Fruit fly (Drosophila melanogaster) whole organism, wandering third instar larva: ENCODE data around the gene Pex3.

Source experiments
- Abd-B ChIP-seq: fragments of >200 bp; optimal IDR thresholded peaks from 2 replicates; lab custom pipeline; 2017; ENCODE audit warnings: missing biosample characterization, missing genetic modification characterization
- CG32264 ChIP-seq: fragments of 200-800 bp; sonication (Bioruptor generic); optimal IDR thresholded peaks from 2 replicates; lab custom pipeline; 2016; ENCODE audit warnings: missing biosample characterization, missing genetic modification characterization
- CG9705 ChIP-seq: fragments of 200-800 bp; sonication (Bioruptor generic); optimal IDR thresholded peaks from 2 replicates; lab custom pipeline; 2018; ENCODE audit warnings: missing biosample characterization, mild to moderate bottlenecking, missing genetic modification characterization
- CrebA ChIP-seq: fragments of 200-800 bp; sonication (Bioruptor generic); optimal IDR thresholded peaks from 2 replicates; lab custom pipeline; 2016; ENCODE audit warnings: missing biosample characterization, mild to moderate bottlenecking, missing genetic modification characterization, borderline replicate concordance
- Dfd ChIP-seq: fragments of >200 bp; optimal IDR thresholded peaks from 2 replicates; lab custom pipeline; 2017; ENCODE audit warnings: missing biosample characterization, missing genetic modification characterization
- Dif ChIP-seq: fragments of 200-275, 200-300 bp; sonication (Bioruptor generic); optimal IDR thresholded peaks from 2 replicates; lab custom pipeline; 2018; ENCODE audit warnings: missing biosample characterization, missing genetic modification characterization; ENCODE audit not compliant: partially characterized antibody
- GATAd ChIP-seq: sonication (Bioruptor generic); optimal IDR thresholded peaks from 2 replicates; lab custom pipeline; 2016; ENCODE audit warnings: missing biosample characterization, missing genetic modification characterization
- HLH106 ChIP-seq: fragments of 200-800 bp; optimal IDR thresholded peaks from 3 replicates; lab custom pipeline; 2019; ENCODE audit warnings: missing biosample characterization, mild to moderate bottlenecking, missing genetic modification characterization, moderate library complexity
- Hnf4 ChIP-seq: fragments of 200-800 bp; sonication (Bioruptor generic); optimal IDR thresholded peaks from 2 replicates; lab custom pipeline; 2016; ENCODE audit warnings: missing biosample characterization, mild to moderate bottlenecking, missing genetic modification characterization
- Hr78 ChIP-seq: fragments of >200 bp; optimal IDR thresholded peaks from 2 replicates; lab custom pipeline; 2017; ENCODE audit warnings: missing biosample characterization, missing genetic modification characterization
- Hr83 ChIP-seq: fragments of 200-300 bp; sonication (Bioruptor generic); optimal IDR thresholded peaks from 2 replicates; lab custom pipeline; 2016; ENCODE audit warnings: missing biosample characterization, mild to moderate bottlenecking, missing genetic modification characterization, moderate library complexity; ENCODE audit not compliant: poor library complexity, severe bottlenecking
- Jra ChIP-seq: sonication (Bioruptor generic); optimal IDR thresholded peaks from 2 replicates; lab custom pipeline; 2016; ENCODE audit warnings: missing biosample characterization, missing genetic modification characterization
- Mio ChIP-seq: sonication (Bioruptor generic); optimal IDR thresholded peaks from 2 replicates; lab custom pipeline; 2016; ENCODE audit warnings: missing biosample characterization, missing genetic modification characterization
- Myc ChIP-seq: fragments of >200 bp; optimal IDR thresholded peaks from 2 replicates; lab custom pipeline; 2017
- N ChIP-seq: fragments of >200 bp; optimal IDR thresholded peaks from 2 replicates; lab custom pipeline; 2018; ENCODE audit warnings: missing biosample characterization, missing external identifiers, missing genetic modification characterization
- OdsH ChIP-seq: fragments of 200-800 bp; sonication (Bioruptor generic); optimal IDR thresholded peaks from 2 replicates; lab custom pipeline; 2016; ENCODE audit warnings: missing biosample characterization, mild to moderate bottlenecking, missing genetic modification characterization
- Rel ChIP-seq, 2 experiments: fragments of 200-800 bp; sonication (Bioruptor generic) in 1 of 2; optimal IDR thresholded peaks; 2 replicates in 1 of 2; 3 replicates in 1 of 2; lab custom pipeline; 2016 to 2019; ENCODE audit warnings: mild to moderate bottlenecking in 2 of 2, missing biosample characterization in 2 of 2, missing genetic modification characterization in 2 of 2, moderate library complexity in 1 of 2
- Sp1 ChIP-seq: fragments of 200-800 bp; sonication (Bioruptor generic); optimal IDR thresholded peaks from 3 replicates; lab custom pipeline; 2019; ENCODE audit warnings: missing biosample characterization, mild to moderate bottlenecking, missing genetic modification characterization, moderate library complexity
- Vsx2 ChIP-seq: fragments of 200-300, 225-300 bp; sonication (Bioruptor generic); optimal IDR thresholded peaks from 2 replicates; lab custom pipeline; 2018; ENCODE audit warnings: missing biosample characterization, missing genetic modification characterization; ENCODE audit not compliant: partially characterized antibody
- br ChIP-seq: fragments of 200-800 bp; sonication (Bioruptor generic); optimal IDR thresholded peaks from 2 replicates; lab custom pipeline; 2016; ENCODE audit warnings: missing biosample characterization, missing genetic modification characterization
- brk ChIP-seq: fragments of 200-800 bp; sonication (Bioruptor generic); optimal IDR thresholded peaks from 2 replicates; lab custom pipeline; 2016; ENCODE audit warnings: missing biosample characterization, mild to moderate bottlenecking, missing genetic modification characterization
- dl ChIP-seq, 2 experiments: fragments of 175-275, 200-275 bp in 1 of 2; fragments of 200-275 bp in 1 of 2; sonication (Bioruptor generic); optimal IDR thresholded peaks; lab custom pipeline; 2018; ENCODE audit warnings: mild to moderate bottlenecking in 2 of 2, missing biosample characterization in 2 of 2, missing genetic modification characterization in 2 of 2, moderate library complexity in 2 of 2; ENCODE audit not compliant: partially characterized antibody in 2 of 2, insufficient read depth in 1 of 2
- dmrt93B ChIP-seq: fragments of 200-800 bp; sonication (Bioruptor generic); optimal IDR thresholded peaks from 2 replicates; lab custom pipeline; 2018; ENCODE audit warnings: missing biosample characterization, mild to moderate bottlenecking, missing genetic modification characterization
- dsf ChIP-seq: sonication (Bioruptor generic); optimal IDR thresholded peaks from 2 replicates; lab custom pipeline; 2016; ENCODE audit warnings: missing biosample characterization, missing genetic modification characterization, borderline replicate concordance
- ey ChIP-seq: fragments of 200-800 bp; sonication (Bioruptor generic); optimal IDR thresholded peaks from 2 replicates; lab custom pipeline; 2016; ENCODE audit warnings: missing biosample characterization, missing genetic modification characterization
- foxo ChIP-seq, 2 experiments: fragments of 200-800 bp; sonication (Bioruptor generic); optimal IDR thresholded peaks; 2 replicates in 1 of 2; 3 replicates in 1 of 2; lab custom pipeline; 2016 to 2017; ENCODE audit warnings: missing biosample characterization in 2 of 2, missing genetic modification characterization in 2 of 2
- fru ChIP-seq: fragments of 200-800 bp; sonication (Bioruptor generic); optimal IDR thresholded peaks from 3 replicates; lab custom pipeline; 2016; ENCODE audit warnings: missing biosample characterization, mild to moderate bottlenecking, missing genetic modification characterization
- h ChIP-seq: fragments of 200-800 bp; sonication (Bioruptor generic); optimal IDR thresholded peaks from 3 replicates; lab custom pipeline; 2016; ENCODE audit warnings: missing biosample characterization, mild to moderate bottlenecking, missing genetic modification characterization
- jim ChIP-seq: fragments of 175-275, 200-325 bp; sonication (Bioruptor generic); optimal IDR thresholded peaks from 2 replicates; lab custom pipeline; 2016; ENCODE audit warnings: missing biosample characterization, mild to moderate bottlenecking, missing genetic modification characterization
- lola ChIP-seq: fragments of >200 bp; optimal IDR thresholded peaks from 2 replicates; lab custom pipeline; 2017; ENCODE audit warnings: missing biosample characterization, missing genetic modification characterization
- pan ChIP-seq: fragments of >200 bp; optimal IDR thresholded peaks from 2 replicates; lab custom pipeline; 2017
- psq ChIP-seq: fragments of 200-800 bp; sonication (Bioruptor generic); optimal IDR thresholded peaks from 3 replicates; lab custom pipeline; 2017; ENCODE audit warnings: missing biosample characterization, mild to moderate bottlenecking, missing genetic modification characterization, moderate library complexity
- rgr ChIP-seq: fragments of 200-800 bp; sonication (Bioruptor generic); optimal IDR thresholded peaks from 3 replicates; lab custom pipeline; 2016; ENCODE audit warnings: missing biosample characterization, mild to moderate bottlenecking, missing genetic modification characterization
- sage ChIP-seq: fragments of 200-800 bp; sonication (Bioruptor generic); optimal IDR thresholded peaks from 2 replicates; lab custom pipeline; 2016; ENCODE audit warnings: missing biosample characterization, mild to moderate bottlenecking, missing genetic modification characterization
- sv ChIP-seq: fragments of 200-800 bp; sonication (Bioruptor generic); optimal IDR thresholded peaks from 3 replicates; lab custom pipeline; 2016; ENCODE audit warnings: missing biosample characterization, missing genetic modification characterization
- tai ChIP-seq: sonication (Bioruptor generic); optimal IDR thresholded peaks from 2 replicates; lab custom pipeline; 2016; ENCODE audit warnings: missing biosample characterization, missing genetic modification characterization
- usp ChIP-seq: fragments of >200 bp; optimal IDR thresholded peaks from 2 replicates; lab custom pipeline; 2017; ENCODE audit warnings: missing biosample characterization, missing genetic modification characterization
- woc ChIP-seq: sonication (Bioruptor generic); optimal IDR thresholded peaks from 2 replicates; lab custom pipeline; 2016; ENCODE audit warnings: missing biosample characterization, mild to moderate bottlenecking, missing genetic modification characterization

Gene Pex3

dm6 chr3L:15107158-15107775 lies 36.9 kb upstream of the Pex3 start:
- TF ChIP-seq sage = no peak
- peak in 1 of 2 experiments; percentile 30 for TF ChIP-seq dl (GFP tag; optimal IDR thresholded peaks at IDR 0.05; lab: Kevin White, UChicago; ENCODE audit: insufficient read depth in 1 of 2, partially characterized antibody in 2 of 2)
- peak; percentile 47 for TF ChIP-seq Dif (GFP tag; lab: Kevin White, UChicago)

dm6 chr3L:15107776-15108379 lies 36.3 kb upstream of the Pex3 start:
- TF ChIP-seq tai (GFP tag; lab: Kevin White, UChicago) (peak; percentile 83), Myc (lab: Kevin White, UChicago) (no peak), Rel (GFP tag; optimal IDR thresholded peaks at IDR 0.05; lab: Kevin White, UChicago) (peak; percentile 88), Rel (tag; optimal IDR thresholded peaks at IDR 0.05; lab: Kevin White, UChicago) (peak; percentile 47), CG9705 (GFP tag; lab: Kevin White, UChicago) (peak; percentile 92), fru (peak; percentile 95), CG32264 (GFP tag; lab: Kevin White, UChicago) (peak; percentile 72), jim (GFP tag; lab: Kevin White, UChicago) (no peak), dl (GFP tag; optimal IDR thresholded peaks at IDR 0.05; lab: Kevin White, UChicago; ENCODE audit: insufficient read depth in 1 of 2, partially characterized antibody in 2 of 2) (peak in 1 of 2 experiments; percentile 17), sv (GFP tag; lab: Kevin White, UChicago) (no peak), Hnf4 (GFP tag; lab: Kevin White, UChicago) (peak; percentile 81), rgr (GFP tag; lab: Kevin White, UChicago) (peak; percentile 93), OdsH (GFP tag; lab: Kevin White, UChicago) (peak; percentile 94), Hr83 (GFP tag; lab: Kevin White, UChicago) (peak; percentile 9), pan (lab: Kevin White, UChicago) (no peak), usp (GFP tag; lab: Kevin White, UChicago) (no peak), Abd-B (GFP tag; lab: Kevin White, UChicago) (no peak), dmrt93B (peak; percentile 94), Jra (GFP tag; lab: Kevin White, UChicago) (peak; percentile 85), Hr78 (GFP tag; lab: Kevin White, UChicago) (no peak), h (GFP tag; lab: Kevin White, UChicago) (peak; percentile 94), CrebA (GFP tag; lab: Kevin White, UChicago) (no peak), dsf (GFP tag; lab: Kevin White, UChicago) (peak; percentile 76), lola (no peak), ey (GFP tag; lab: Kevin White, UChicago) (peak; percentile 92), brk (peak; percentile 93), N (no peak), br (peak; percentile 91), Mio (peak; percentile 40), Dif (GFP tag; lab: Kevin White, UChicago) (peak; percentile 12), Sp1 (GFP tag; lab: Kevin White, UChicago) (peak; percentile 97), GATAd (no peak), woc (GFP tag; lab: Kevin White, UChicago) (peak; percentile 97), HLH106 (peak; percentile 96), sage (peak; percentile 61), Dfd (GFP tag; lab: Kevin White, UChicago) (no peak), foxo (GFP tag; optimal IDR thresholded peaks at IDR 0.05; lab: Kevin White, UChicago) (peak in 1 of 2 experiments; percentile 95), psq (GFP tag; lab: Kevin White, UChicago) (peak; percentile 96), Vsx2 (GFP tag; lab: Kevin White, UChicago) (no peak)
